Worm (Caenorhabditis elegans): ENCODE results near the gene srxa-2.
A peak's percentile ranks its signal among the peaks of the same experiment; 100 is the strongest.

DNA sequence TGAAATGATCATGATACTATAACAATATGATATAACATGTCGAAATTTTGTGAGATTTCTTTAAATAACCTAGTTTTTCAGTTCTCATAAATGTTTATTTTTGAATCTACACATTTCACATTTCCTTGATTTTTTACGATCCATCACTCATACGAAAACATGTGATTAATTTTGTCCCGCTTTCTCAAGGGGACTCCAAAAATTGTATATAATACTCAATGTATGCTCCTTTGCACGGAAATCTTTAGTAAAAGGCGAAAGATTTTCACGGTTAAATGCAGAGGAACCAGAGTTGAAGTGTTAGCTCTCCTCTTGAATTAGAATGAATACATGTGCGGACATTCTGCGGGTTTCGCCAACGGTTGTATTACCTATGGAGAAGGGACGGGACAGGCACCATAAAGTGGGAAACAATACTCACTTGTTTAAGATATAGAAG is 41.2 kb downstream of the srxa-2 start:
- no peak for TF ChIP-seq lin-11 (tag; optimal IDR thresholded peaks at IDR 0.05)
- TF ChIP-seq ama-1 (optimal IDR thresholded peaks at IDR 0.05): peak; percentile 20
- no peak for TF ChIP-seq unc-62 (GFP tag; optimal IDR thresholded peaks at IDR 0.05)
- TF ChIP-seq ztf-4 (tag; optimal IDR thresholded peaks at IDR 0.05): no peak
- no peak for TF ChIP-seq lsy-2 (tag; optimal IDR thresholded peaks at IDR 0.05)
- no peak for TF ChIP-seq nhr-23 (tag; optimal IDR thresholded peaks at IDR 0.05)
